Worm (Caenorhabditis elegans) whole organism, L4/young adult: Measurements from ENCODE around the gene ham-1.

Experiments
- W03F9.2 ChIP-seq: fragments of 150-350 bp; optimal IDR thresholded peaks from 2 replicates; lab custom pipeline; 2014; ENCODE audit warnings: missing biosample characterization, missing genetic modification characterization
- dao-5 ChIP-seq: sonication (generic microtip); optimal IDR thresholded peaks from 2 replicates; lab custom pipeline; 2016; ENCODE audit warnings: missing genotype, missing genetic modification characterization, moderate library complexity, missing compliant biosample characterization
- him-1 ChIP-seq: sonication (generic microtip); optimal IDR thresholded peaks from 2 replicates; lab custom pipeline; 2016; ENCODE audit warnings: missing genotype, missing genetic modification reagents, missing genetic modification characterization, missing compliant biosample characterization

DNA sequence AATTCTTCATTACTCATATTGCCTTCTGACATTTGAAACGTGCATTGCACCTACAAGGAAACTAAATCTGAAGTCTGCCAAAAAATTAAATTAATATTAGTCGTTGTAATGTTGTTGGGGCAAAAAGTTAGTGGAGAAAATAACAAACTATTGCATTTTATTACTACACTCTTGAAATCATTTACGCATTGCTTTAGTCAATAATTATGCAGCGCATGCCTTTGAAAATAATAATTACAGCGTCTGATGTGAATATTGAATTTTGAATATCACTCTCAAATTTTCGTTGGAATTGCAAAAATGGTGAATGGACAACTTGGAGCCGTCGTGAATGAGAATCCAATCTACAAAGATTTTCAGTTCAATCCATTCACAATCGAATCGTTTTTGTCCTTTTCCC, 43.7 kb upstream of the ham-1 start, which contains the start of gene sru-19:
- TF ChIP-seq W03F9.2 (tag; lab: Kevin White, UChicago) (no peak), dao-5 (no peak), him-1 (tag; lab: Kevin White, UChicago) (no peak)
